Worm (Caenorhabditis elegans) whole organism, L1 larva: ENCODE data around the gene F26F12.8.

ENCODE experiments used
- C16A3.4 ChIP-seq: fragments of 150-350 bp; optimal IDR thresholded peaks from 2 replicates; lab custom pipeline; 2014; ENCODE audit warnings: missing biosample characterization, missing genetic modification characterization
- C34B4.2 ChIP-seq: sonication (generic microtip); optimal IDR thresholded peaks from 2 replicates; lab custom pipeline; 2017; ENCODE audit warnings: mild to moderate bottlenecking, missing genetic modification characterization, missing compliant biosample characterization
- Y116A8C.19 ChIP-seq: sonication (generic microtip); optimal IDR thresholded peaks from 2 replicates; lab custom pipeline; 2016; ENCODE audit warnings: missing compliant biosample characterization, missing genetic modification characterization, borderline replicate concordance
- aha-1 ChIP-seq: fragments of 150-350 bp; optimal IDR thresholded peaks from 2 replicates; lab custom pipeline; 2014; ENCODE audit warnings: missing biosample characterization, missing genetic modification characterization
- alr-1 ChIP-seq: fragments of 200-800 bp; sonication (Bioruptor generic); optimal IDR thresholded peaks from 2 replicates; lab custom pipeline; 2018; ENCODE audit warnings: borderline replicate concordance, mild to moderate bottlenecking, missing genetic modification characterization, missing compliant biosample characterization
- aly-2 ChIP-seq: fragments of 150-350 bp; optimal IDR thresholded peaks from 2 replicates; lab custom pipeline; 2014; ENCODE audit warnings: missing biosample characterization, missing genetic modification characterization
- ama-1 ChIP-seq: fragments of 150-350 bp; optimal IDR thresholded peaks from 2 replicates; lab custom pipeline; 2014
- blmp-1 ChIP-seq: fragments of 150-350 bp; optimal IDR thresholded peaks from 2 replicates; lab custom pipeline; 2014; ENCODE audit warnings: missing biosample characterization, missing genetic modification characterization
- ceh-82 ChIP-seq, 3 experiments: fragments of 150-350 bp in 1 of 3; sonication (generic microtip) in 2 of 3; optimal IDR thresholded peaks; 2 replicates each; lab custom pipeline; 2014 to 2017; ENCODE audit warnings: missing biosample characterization in 3 of 3, missing genetic modification characterization in 3 of 3
- ces-1 ChIP-seq: fragments of 150-350 bp; optimal IDR thresholded peaks from 2 replicates; lab custom pipeline; 2014; ENCODE audit warnings: missing biosample characterization, missing genetic modification reagents, missing genetic modification characterization
- dpl-1 ChIP-seq, 3 experiments: fragments of 150-350 bp in 2 of 3; sonication (generic microtip) in 1 of 3; optimal IDR thresholded peaks; 2 replicates each; lab custom pipeline; 2014 to 2017; ENCODE audit warnings: missing biosample characterization in 3 of 3, missing genetic modification characterization in 3 of 3, missing genetic modification reagents in 3 of 3
- dsc-1 ChIP-seq: sonication (generic microtip); optimal IDR thresholded peaks from 2 replicates; lab custom pipeline; 2016; ENCODE audit warnings: mild to moderate bottlenecking, missing genetic modification characterization, missing compliant biosample characterization
- efl-1 ChIP-seq, 4 experiments: fragments of 150-350 bp; optimal IDR thresholded peaks in 3 of 4; peaks in 1 of 4; 1 replicate in 1 of 4; 2 replicates in 3 of 4; lab custom pipeline; 2014; ENCODE audit warnings: missing biosample characterization in 2 of 4, missing genetic modification characterization in 2 of 4, missing genetic modification reagents in 2 of 4
- egl-13 ChIP-seq: sonication (generic microtip); optimal IDR thresholded peaks from 2 replicates; lab custom pipeline; 2016; ENCODE audit warnings: missing genotype, missing genetic modification reagents, missing genetic modification characterization, missing compliant biosample characterization
- elt-2 ChIP-seq: sonication (generic microtip); optimal IDR thresholded peaks from 2 replicates; lab custom pipeline; 2016; ENCODE audit warnings: missing genetic modification characterization, mild to moderate bottlenecking, inconsistent platforms, missing compliant biosample characterization, missing genetic modification reagents
- fkh-10 ChIP-seq: sonication (generic microtip); optimal IDR thresholded peaks from 2 replicates; lab custom pipeline; 2017; ENCODE audit warnings: missing biosample characterization, missing genetic modification reagents, missing genetic modification characterization
- fkh-4 ChIP-seq: sonication (generic microtip); optimal IDR thresholded peaks from 2 replicates; lab custom pipeline; 2016; ENCODE audit warnings: missing compliant biosample characterization, missing genetic modification characterization, borderline replicate concordance
- fos-1 ChIP-seq: fragments of 150-350 bp; optimal IDR thresholded peaks from 2 replicates; lab custom pipeline; 2014; ENCODE audit warnings: missing biosample characterization, missing genetic modification characterization
- hlh-4 ChIP-seq: sonication (generic microtip); optimal IDR thresholded peaks from 2 replicates; lab custom pipeline; 2016; ENCODE audit warnings: mild to moderate bottlenecking, missing genetic modification characterization, missing compliant biosample characterization
- hpl-2 ChIP-seq: fragments of 150-350 bp; optimal IDR thresholded peaks from 2 replicates; lab custom pipeline; 2014; ENCODE audit warnings: missing biosample characterization, missing genetic modification reagents, missing genetic modification characterization
- isw-1 ChIP-seq: fragments of 200-800 bp; sonication (Bioruptor generic); IDR thresholded peaks from 2 replicates; pipeline ENCODE4 v1.3.6; 2022; ENCODE audit warnings: missing genetic modification characterization, missing compliant biosample characterization
- lin-14 ChIP-seq: fragments of 200-800 bp; sonication (Bioruptor generic); optimal IDR thresholded peaks from 2 replicates; lab custom pipeline; 2018; ENCODE audit warnings: mild to moderate bottlenecking, missing genetic modification characterization, moderate library complexity, missing compliant biosample characterization
- lin-35 ChIP-seq, 2 experiments: fragments of 150-350 bp; optimal IDR thresholded peaks; 2 replicates each; lab custom pipeline; 2014; ENCODE audit warnings: missing biosample characterization in 2 of 2, missing genetic modification characterization in 2 of 2, missing genetic modification reagents in 2 of 2
- lir-3 ChIP-seq: sonication (generic microtip); optimal IDR thresholded peaks from 2 replicates; lab custom pipeline; 2016; ENCODE audit warnings: mild to moderate bottlenecking, missing genetic modification characterization, moderate library complexity, missing compliant biosample characterization; ENCODE audit not compliant: poor library complexity
- lsy-2 ChIP-seq, 2 experiments: fragments of 150-350 bp; optimal IDR thresholded peaks; 2 replicates each; lab custom pipeline; 2014; ENCODE audit warnings: missing biosample characterization in 2 of 2, missing genetic modification characterization in 2 of 2
- mab-9 ChIP-seq: fragments of 200-800 bp; sonication (Bioruptor generic); IDR thresholded peaks from 2 replicates; pipeline ENCODE4 v1.3.6; 2022; ENCODE audit warnings: missing genetic modification reagents, missing genetic modification characterization, missing compliant biosample characterization
- mdl-1 ChIP-seq, 2 experiments: fragments of 150-350 bp; optimal IDR thresholded peaks; 2 replicates each; lab custom pipeline; 2014 to 2017; ENCODE audit warnings: missing biosample characterization in 2 of 2, missing genetic modification characterization in 2 of 2, inconsistent platforms in 1 of 2
- mef-2 ChIP-seq: fragments of 150-350 bp; optimal IDR thresholded peaks from 2 replicates; lab custom pipeline; 2014; ENCODE audit warnings: missing biosample characterization, missing genetic modification characterization
- nhr-11 ChIP-seq: fragments of 150-350 bp; optimal IDR thresholded peaks from 2 replicates; lab custom pipeline; 2014; ENCODE audit warnings: missing biosample characterization, missing genetic modification characterization
- nhr-12 ChIP-seq: sonication (generic microtip); optimal IDR thresholded peaks from 2 replicates; lab custom pipeline; 2017; ENCODE audit warnings: missing biosample characterization, missing genetic modification characterization
- nhr-237 ChIP-seq: fragments of 150-350 bp; optimal IDR thresholded peaks from 2 replicates; lab custom pipeline; 2014; ENCODE audit warnings: missing biosample characterization, missing genetic modification characterization
- nhr-28 ChIP-seq: fragments of 150-350 bp; optimal IDR thresholded peaks from 2 replicates; lab custom pipeline; 2014; ENCODE audit warnings: missing biosample characterization, missing genetic modification characterization
- nhr-47 ChIP-seq: sonication (generic microtip); optimal IDR thresholded peaks from 2 replicates; lab custom pipeline; 2016; ENCODE audit warnings: mild to moderate bottlenecking, missing genetic modification characterization, moderate library complexity, missing compliant biosample characterization
- nhr-71 ChIP-seq: sonication (generic microtip); optimal IDR thresholded peaks from 2 replicates; lab custom pipeline; 2016; ENCODE audit warnings: mild to moderate bottlenecking, missing genetic modification characterization, moderate library complexity, missing compliant biosample characterization
- nhr-76 ChIP-seq: sonication (generic microtip); optimal IDR thresholded peaks from 2 replicates; lab custom pipeline; 2017; ENCODE audit warnings: missing biosample characterization, missing genetic modification characterization
- nhr-77 ChIP-seq: fragments of 150-350 bp; optimal IDR thresholded peaks from 2 replicates; lab custom pipeline; 2014; ENCODE audit warnings: missing biosample characterization, missing genetic modification characterization
- nhr-84 ChIP-seq: sonication (generic microtip); optimal IDR thresholded peaks from 2 replicates; lab custom pipeline; 2017; ENCODE audit warnings: missing biosample characterization, missing genetic modification characterization
- nhr-90 ChIP-seq: sonication (generic microtip); optimal IDR thresholded peaks from 2 replicates; lab custom pipeline; 2016; ENCODE audit warnings: mild to moderate bottlenecking, missing genetic modification characterization, missing compliant biosample characterization; ENCODE audit not compliant: poor library complexity
- pag-3 ChIP-seq: sonication (generic microtip); optimal IDR thresholded peaks from 2 replicates; lab custom pipeline; 2017; ENCODE audit warnings: missing genetic modification characterization, mild to moderate bottlenecking, missing compliant biosample characterization, antibody characterized with exemption, borderline replicate concordance; ENCODE audit not compliant: insufficient read depth
- pax-3 ChIP-seq: fragments of 200-800 bp; sonication (Bioruptor generic); optimal IDR thresholded peaks from 2 replicates; lab custom pipeline; 2018; ENCODE audit warnings: mild to moderate bottlenecking, missing genetic modification characterization, moderate library complexity, missing compliant biosample characterization
- rnt-1 ChIP-seq: sonication (generic microtip); optimal IDR thresholded peaks from 2 replicates; lab custom pipeline; 2016; ENCODE audit warnings: mild to moderate bottlenecking, missing genetic modification characterization, moderate library complexity, missing compliant biosample characterization
- skn-1 ChIP-seq: fragments of 150-350 bp; optimal IDR thresholded peaks from 2 replicates; lab custom pipeline; 2014; ENCODE audit warnings: missing biosample characterization, missing genetic modification characterization
- sptf-1 ChIP-seq: fragments of 150-350 bp; optimal IDR thresholded peaks from 2 replicates; lab custom pipeline; 2014; ENCODE audit warnings: missing biosample characterization, missing genetic modification characterization
- swsn-7 ChIP-seq: sonication (generic microtip); optimal IDR thresholded peaks from 2 replicates; lab custom pipeline; 2016; ENCODE audit warnings: missing genetic modification characterization, missing compliant biosample characterization
- tlp-1 ChIP-seq: fragments of 150-350 bp; optimal IDR thresholded peaks from 2 replicates; lab custom pipeline; 2014; ENCODE audit warnings: missing biosample characterization, missing genetic modification characterization
- unc-130 ChIP-seq: fragments of 150-350 bp; optimal IDR thresholded peaks from 2 replicates; lab custom pipeline; 2017; ENCODE audit warnings: missing biosample characterization, missing genetic modification characterization, inconsistent platforms
- unc-86 ChIP-seq: sonication (generic microtip); optimal IDR thresholded peaks from 2 replicates; lab custom pipeline; 2016; ENCODE audit warnings: missing genetic modification characterization, missing compliant biosample characterization
- unc-98 ChIP-seq: fragments of 200-800 bp; sonication (Bioruptor generic); IDR thresholded peaks from 2 replicates; pipeline ENCODE4 v1.3.6; 2022; ENCODE audit warnings: missing genetic modification characterization, missing compliant biosample characterization
- vab-15 ChIP-seq: sonication (generic microtip); optimal IDR thresholded peaks from 2 replicates; lab custom pipeline; 2017; ENCODE audit warnings: missing genotype, mild to moderate bottlenecking, missing genetic modification characterization, missing compliant biosample characterization
- xbp-1 ChIP-seq: sonication (generic microtip); optimal IDR thresholded peaks from 2 replicates; lab custom pipeline; 2016; ENCODE audit warnings: missing genetic modification characterization, missing compliant biosample characterization
- zag-1 ChIP-seq: fragments of 150-350 bp; optimal IDR thresholded peaks from 2 replicates; lab custom pipeline; 2014; ENCODE audit warnings: missing biosample characterization, missing genetic modification characterization

F26F12.8 gene

DNA sequence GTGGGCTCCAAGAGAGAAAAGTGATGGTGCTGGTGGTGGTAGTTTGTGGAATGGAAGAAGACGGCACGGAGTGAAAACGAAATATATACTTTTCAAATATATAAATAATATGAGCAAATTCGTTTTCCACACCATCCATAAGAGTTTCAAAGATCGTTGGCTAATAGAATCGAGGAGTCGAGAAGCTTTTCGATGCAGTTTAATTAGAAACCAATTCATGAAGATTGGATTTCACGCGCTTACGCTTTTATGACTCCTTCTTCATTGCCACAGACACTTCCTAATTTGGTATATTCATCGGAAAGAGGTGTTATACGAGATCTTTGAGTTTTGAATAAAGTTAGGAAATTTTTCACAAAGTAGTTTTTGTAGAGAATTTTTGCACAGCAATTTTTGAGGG is 11.7 kb downstream of the F26F12.8 start:
- no peak for TF ChIP-seq isw-1 (GFP tag; lab: Robert Waterston, UW)
- TF ChIP-seq ama-1, result no peak
- no peak for TF ChIP-seq tlp-1
- peak; percentile 67 for TF ChIP-seq dsc-1 (tag; lab: Kevin White, UChicago)
- no peak for TF ChIP-seq dpl-1 (GFP tag; optimal IDR thresholded peaks at IDR 0.05; lab: Kevin White, UChicago)
- no peak for TF ChIP-seq blmp-1
- peak; percentile 27 for TF ChIP-seq lin-14
- TF ChIP-seq nhr-47, result peak; percentile 6
- TF ChIP-seq C16A3.4 (tag; lab: Kevin White, UChicago), result no peak
- no peak for TF ChIP-seq nhr-71 (tag; lab: Kevin White, UChicago)
- no peak for TF ChIP-seq unc-86
- no peak for TF ChIP-seq vab-15 (tag; lab: Kevin White, UChicago)

DNA sequence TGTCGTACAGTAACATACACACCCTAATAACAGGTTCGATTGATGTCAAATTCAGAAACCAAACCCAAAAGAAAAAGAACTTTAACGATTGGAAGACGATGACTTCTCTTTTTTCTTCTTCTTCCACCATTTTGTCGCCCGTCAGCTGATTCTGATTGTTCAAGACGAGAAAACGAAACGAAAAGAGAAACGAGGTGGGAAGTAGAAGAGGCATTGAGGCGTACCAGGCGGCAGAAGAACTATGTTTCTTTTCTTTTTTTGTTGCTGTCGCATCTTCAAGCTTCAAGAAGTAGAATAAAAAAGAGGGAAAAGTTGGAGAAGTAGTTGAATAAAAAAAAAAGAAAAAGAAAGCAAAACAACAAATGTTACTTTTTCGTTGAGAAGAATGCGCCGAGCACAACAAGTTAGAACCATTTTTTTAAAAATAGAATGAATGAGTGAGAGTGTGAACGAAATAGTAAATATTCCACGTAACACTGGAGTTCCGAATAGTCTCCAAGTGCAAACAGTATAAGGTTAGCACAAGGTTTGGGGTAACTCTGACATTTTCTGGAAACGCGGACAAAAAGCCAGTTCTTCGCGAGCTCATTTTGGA is 14.2 kb downstream of the F26F12.8 start:
- TF ChIP-seq nhr-77 (tag; lab: Kevin White, UChicago) (no peak), xbp-1 (tag; lab: Kevin White, UChicago) (no peak), nhr-237 (tag; lab: Kevin White, UChicago) (no peak), fos-1 (tag; lab: Kevin White, UChicago) (no peak), unc-98 (GFP tag; lab: Robert Waterston, UW) (no peak), aha-1 (tag; lab: Kevin White, UChicago) (no peak), unc-130 (tag; lab: Kevin White, UChicago) (no peak), rnt-1 (tag; lab: Kevin White, UChicago) (no peak), nhr-76 (tag; lab: Kevin White, UChicago) (no peak), mef-2 (tag; lab: Kevin White, UChicago) (no peak), hlh-4 (no peak), nhr-12 (no peak), ces-1 (GFP tag; lab: Kevin White, UChicago) (no peak), alr-1 (tag; lab: Kevin White, UChicago) (no peak), nhr-90 (no peak), Y116A8C.19 (tag; lab: Kevin White, UChicago) (no peak), lin-14 (peak; percentile 65), skn-1 (tag; lab: Kevin White, UChicago) (no peak), ama-1 (no peak), aly-2 (no peak), C34B4.2 (tag; lab: Kevin White, UChicago) (no peak), nhr-11 (no peak), mdl-1 (tag; optimal IDR thresholded peaks at IDR 0.05; lab: Kevin White, UChicago) (peak in 1 of 2 experiments; percentile 41), C16A3.4 (tag; lab: Kevin White, UChicago) (no peak), ceh-82 (tag; optimal IDR thresholded peaks at IDR 0.05; lab: Kevin White, UChicago) (no peak), nhr-28 (tag; lab: Kevin White, UChicago) (no peak), lir-3 (tag; lab: Kevin White, UChicago) (no peak), pax-3 (tag; lab: Kevin White, UChicago) (no peak), lin-35 (GFP tag; optimal IDR thresholded peaks at IDR 0.05; lab: Kevin White, UChicago) (peak in 1 of 2 experiments; percentile 25), pag-3 (tag; lab: Kevin White, UChicago) (no peak), isw-1 (GFP tag; lab: Robert Waterston, UW) (no peak), lsy-2 (tag; optimal IDR thresholded peaks at IDR 0.05; lab: Kevin White, UChicago) (no peak), mab-9 (GFP tag; lab: Robert Waterston, UW) (no peak), elt-2 (tag; lab: Kevin White, UChicago) (no peak), efl-1 (optimal IDR thresholded peaks at IDR 0.05; lab: Kevin White, UChicago) (no peak), efl-1 (GFP tag; optimal IDR thresholded peaks at IDR 0.05 in 1 of 2; lab: Kevin White, UChicago) (peak in 1 of 2 experiments; percentile 94), fkh-10 (peak; percentile 22), zag-1 (tag; lab: Kevin White, UChicago) (no peak), nhr-84 (tag; lab: Kevin White, UChicago) (no peak), sptf-1 (tag; lab: Kevin White, UChicago) (no peak), hpl-2 (no peak), swsn-7 (tag; lab: Kevin White, UChicago) (no peak), egl-13 (tag; lab: Kevin White, UChicago) (no peak), fkh-4 (no peak)
